Worm (Caenorhabditis elegans): Measurements from ENCODE around the gene gnrr-6.

gnrr-6 gene

DNA sequence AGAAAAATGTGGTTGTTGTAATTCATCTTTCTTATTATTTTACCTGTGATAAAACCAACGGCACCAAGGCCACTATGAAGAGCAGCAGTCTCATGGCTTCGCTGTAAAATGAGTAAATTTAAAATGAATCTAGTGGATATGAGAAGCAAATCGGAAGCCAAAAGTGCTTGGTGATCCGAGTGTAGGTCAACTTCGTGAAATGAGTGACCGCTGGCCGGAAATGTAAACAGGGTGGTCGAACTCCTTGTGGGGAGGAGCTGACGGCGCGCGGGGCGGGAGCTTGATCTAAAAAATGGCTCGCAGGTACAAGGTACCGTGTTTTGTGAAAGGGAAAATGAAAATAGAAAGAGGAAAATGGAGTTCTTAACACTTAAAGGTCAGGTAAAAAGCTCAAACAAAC, 18.0 kb downstream of the gnrr-6 start, which contains the start of gene C34F6.1:
C34F6.1 (minus strand) TSS at position 101 of the 400 bp plus-strand sequence.
- TF ChIP-seq C08G9.2 (tag; optimal IDR thresholded peaks at IDR 0.05) (no peak), Y22D7AL.16 (tag; optimal IDR thresholded peaks at IDR 0.05) (no peak), dve-1 (tag; optimal IDR thresholded peaks at IDR 0.05) (no peak), sdc-2 (tag; optimal IDR thresholded peaks at IDR 0.05) (no peak), hlh-6 (tag; optimal IDR thresholded peaks at IDR 0.05) (no peak), unc-55 (GFP tag; optimal IDR thresholded peaks at IDR 0.05) (no peak), pros-1 (tag; optimal IDR thresholded peaks at IDR 0.05) (no peak), ztf-16 (tag; optimal IDR thresholded peaks at IDR 0.05) (no peak), npax-4 (tag; optimal IDR thresholded peaks at IDR 0.05) (no peak), pax-1 (tag; optimal IDR thresholded peaks at IDR 0.05) (no peak)

DNA sequence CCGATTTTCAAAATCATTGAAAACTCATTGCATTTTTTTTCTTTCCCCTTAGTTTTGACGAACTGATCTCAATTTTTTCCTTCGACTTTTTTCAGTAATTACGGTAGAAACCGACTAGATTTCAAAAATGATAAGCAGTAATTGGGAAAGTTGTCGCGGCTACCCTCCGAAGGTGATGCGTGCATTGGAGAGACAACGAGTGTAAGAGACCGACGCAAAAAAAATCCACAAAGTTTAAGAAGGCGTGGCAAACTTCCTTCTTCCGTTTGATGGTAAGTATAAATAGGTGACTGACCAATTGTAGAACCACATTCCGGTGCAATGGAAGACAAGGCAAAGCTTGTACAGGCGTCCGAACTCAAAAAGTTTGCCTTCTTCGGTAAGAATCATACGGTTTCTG, 20.5 kb downstream of the gnrr-6 start, which contains the start of gene col-178:
col-178 (plus strand) TSS at position 301 of the 400 bp plus-strand sequence.
- no peak for TF ChIP-seq unc-86 (tag; optimal IDR thresholded peaks at IDR 0.05)
- TF ChIP-seq tbx-2 (tag; optimal IDR thresholded peaks at IDR 0.05): no peak
- no peak for TF ChIP-seq K02D7.2 (tag; optimal IDR thresholded peaks at IDR 0.05)
- TF ChIP-seq pag-3 (tag; optimal IDR thresholded peaks at IDR 0.05; ENCODE audit: borderline replicate concordance): no peak

DNA sequence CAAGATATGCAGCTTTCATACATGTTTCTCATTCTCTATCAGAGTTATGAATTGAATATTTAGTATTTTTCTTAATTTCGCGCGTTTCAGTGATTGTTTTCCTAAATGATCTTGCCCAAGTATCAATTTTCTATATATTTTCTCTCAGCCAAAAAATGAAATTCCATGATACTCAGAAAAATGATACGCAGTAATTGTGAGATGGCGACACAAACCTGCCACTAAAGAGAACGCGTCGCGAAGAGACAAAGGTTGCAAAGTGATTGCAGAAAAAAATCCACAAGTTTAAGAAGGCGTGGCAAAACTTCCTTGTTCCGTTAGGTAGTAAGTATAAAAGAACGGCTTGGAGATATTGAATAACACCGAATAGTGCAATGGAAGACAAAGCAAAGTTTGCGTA, 22.5 kb downstream of the gnrr-6 start, which contains the start of gene col-179:
col-179 (plus strand) TSS at position 301 of the 400 bp plus-strand sequence.
- no peak for TF ChIP-seq ceh-18 (tag; optimal IDR thresholded peaks at IDR 0.05)
- no peak for TF ChIP-seq pros-1 (tag; optimal IDR thresholded peaks at IDR 0.05)
- no peak for TF ChIP-seq ceh-6 (GFP tag; optimal IDR thresholded peaks at IDR 0.05)

DNA sequence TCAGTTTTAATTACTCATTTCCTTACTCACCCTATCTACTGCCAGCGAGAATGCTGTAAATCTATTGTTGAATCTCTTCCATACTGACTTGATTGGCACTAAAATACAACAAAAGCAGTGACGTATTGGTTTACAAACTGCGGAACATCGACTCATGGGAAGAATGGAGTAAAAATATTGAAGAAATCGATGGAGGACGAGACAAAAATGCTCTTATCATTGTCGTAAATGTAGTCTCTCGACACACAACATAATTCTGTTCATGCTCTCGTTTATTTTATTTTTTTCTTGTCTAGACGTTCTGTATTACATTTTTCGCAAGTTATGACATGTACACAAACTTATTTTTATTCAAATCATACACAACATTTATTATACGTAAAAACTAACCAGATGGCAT, 25.1 kb downstream of the gnrr-6 start, which contains the start of gene C34F6.11:
C34F6.11 (minus strand) TSS at position 160 of the 400 bp plus-strand sequence.
- TF ChIP-seq pha-4 (tag; optimal IDR thresholded peaks at IDR 0.05) (no peak), nhr-11 (tag; optimal IDR thresholded peaks at IDR 0.05) (no peak), dve-1 (tag; optimal IDR thresholded peaks at IDR 0.05) (no peak), hlh-15 (tag; optimal IDR thresholded peaks at IDR 0.05) (no peak), gmeb-2 (tag; optimal IDR thresholded peaks at IDR 0.05) (no peak), zip-5 (tag; optimal IDR thresholded peaks at IDR 0.05) (no peak), unc-42 (tag; optimal IDR thresholded peaks at IDR 0.05) (no peak), pax-1 (tag; optimal IDR thresholded peaks at IDR 0.05) (no peak), che-1 (tag; optimal IDR thresholded peaks at IDR 0.05) (no peak)

DNA sequence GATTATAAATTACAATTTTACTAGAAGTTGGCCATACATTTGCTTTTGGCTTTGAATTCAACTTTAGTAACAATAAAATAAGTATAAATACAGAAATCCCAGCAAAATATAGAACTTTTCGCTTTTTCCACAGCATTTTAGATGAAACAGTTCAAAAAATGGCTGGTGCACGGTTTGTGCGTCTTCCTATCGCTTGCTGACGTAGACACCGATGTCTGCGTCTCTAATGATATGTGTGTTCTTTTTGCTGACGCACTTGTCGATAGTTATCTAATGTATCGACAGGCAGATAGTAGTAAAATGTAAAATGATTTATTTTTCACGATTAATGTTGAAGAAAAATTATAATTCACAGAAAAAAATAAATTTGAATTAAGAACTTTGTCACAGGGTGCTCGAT, 28.3 kb downstream of the gnrr-6 start, which contains the start of gene hst-2:
hst-2 (minus strand) TSS at position 203 of the 400 bp plus-strand sequence.
- TF ChIP-seq eyg-1 (tag; optimal IDR thresholded peaks at IDR 0.05): no peak
- TF ChIP-seq Y22D7AL.16 (tag; optimal IDR thresholded peaks at IDR 0.05): no peak
- no peak for TF ChIP-seq ceh-24 (tag; optimal IDR thresholded peaks at IDR 0.05)
- TF ChIP-seq tbx-7 (tag; optimal IDR thresholded peaks at IDR 0.05): no peak
- no peak for TF ChIP-seq tbx-2 (tag; optimal IDR thresholded peaks at IDR 0.05)
- TF ChIP-seq gmeb-2 (tag; optimal IDR thresholded peaks at IDR 0.05): no peak
- TF ChIP-seq T23F11.4 (GFP tag; optimal IDR thresholded peaks at IDR 0.05): peak; percentile 3
- TF ChIP-seq madf-2 (tag; optimal IDR thresholded peaks at IDR 0.05): no peak
- TF ChIP-seq npax-4 (tag; optimal IDR thresholded peaks at IDR 0.05): no peak
- TF ChIP-seq nfya-1 (tag; optimal IDR thresholded peaks at IDR 0.05): peak; percentile 53
- TF ChIP-seq pag-3 (tag; optimal IDR thresholded peaks at IDR 0.05; ENCODE audit: borderline replicate concordance): no peak
- peak; percentile 28 for TF ChIP-seq hlh-30 (tag; optimal IDR thresholded peaks at IDR 0.05; ENCODE audit: insufficient read depth)
- no peak for TF ChIP-seq hlh-6 (tag; optimal IDR thresholded peaks at IDR 0.05)
- no peak for TF ChIP-seq hlh-8 (tag; optimal IDR thresholded peaks at IDR 0.05)
- TF ChIP-seq pha-4 (tag; optimal IDR thresholded peaks at IDR 0.05): no peak
- TF ChIP-seq unc-55 (GFP tag; optimal IDR thresholded peaks at IDR 0.05): peak; percentile 53
- TF ChIP-seq pax-1 (tag; optimal IDR thresholded peaks at IDR 0.05): no peak
- TF ChIP-seq syd-9 (tag; optimal IDR thresholded peaks at IDR 0.05): no peak
- TF ChIP-seq ets-4 (tag; optimal IDR thresholded peaks at IDR 0.05): no peak
- no peak for TF ChIP-seq F13H6.1 (tag; optimal IDR thresholded peaks at IDR 0.05)
- no peak for TF ChIP-seq dmd-4 (tag; optimal IDR thresholded peaks at IDR 0.05; ENCODE audit: borderline replicate concordance)
- no peak for TF ChIP-seq fax-1 (tag; optimal IDR thresholded peaks at IDR 0.05)
- TF ChIP-seq K02D7.2 (tag; optimal IDR thresholded peaks at IDR 0.05): no peak
- no peak for TF ChIP-seq nhr-11 (tag; optimal IDR thresholded peaks at IDR 0.05)
- TF ChIP-seq pqm-1 (tag; optimal IDR thresholded peaks at IDR 0.05): no peak
- peak; percentile 8 for TF ChIP-seq fkh-6 (tag; optimal IDR thresholded peaks at IDR 0.05)
- TF ChIP-seq C38D4.7 (GFP tag; optimal IDR thresholded peaks at IDR 0.05): no peak
- TF ChIP-seq K09A11.1 (tag; optimal IDR thresholded peaks at IDR 0.05; ENCODE audit: insufficient read depth): no peak
- no peak for TF ChIP-seq ceh-6 (GFP tag; optimal IDR thresholded peaks at IDR 0.05)
- TF ChIP-seq ceh-48 (tag; optimal IDR thresholded peaks at IDR 0.05): peak; percentile 15
- TF ChIP-seq fkh-10 (GFP tag; optimal IDR thresholded peaks at IDR 0.05): no peak
- TF ChIP-seq C08G9.2 (tag; optimal IDR thresholded peaks at IDR 0.05): no peak
- TF ChIP-seq zip-5 (tag; optimal IDR thresholded peaks at IDR 0.05): no peak

Data from whole organism, late embryonic.